Fruit fly (Drosophila melanogaster) whole organism, embryonic: ENCODE data around the gene sws.

ENCODE experiments used
- ATbp ChIP-seq: fragments of 200-800 bp; sonication (Bioruptor generic); optimal IDR thresholded peaks from 2 replicates; lab custom pipeline; 2017; ENCODE audit warnings: missing biosample characterization, mild to moderate bottlenecking, missing genetic modification characterization, missing genetic modification reagents
- Bteb2 ChIP-seq: fragments of 200-800 bp; sonication (Bioruptor generic); optimal IDR thresholded peaks from 2 replicates; lab custom pipeline; 2016; ENCODE audit warnings: missing biosample characterization, missing genetic modification characterization
- CG17568 ChIP-seq: fragments of 200-800 bp; sonication (Bioruptor generic); optimal IDR thresholded peaks from 2 replicates; lab custom pipeline; 2018; ENCODE audit warnings: missing biosample characterization, mild to moderate bottlenecking, missing genetic modification characterization, moderate library complexity
- E2f1 ChIP-seq: fragments of 200-800 bp; sonication (Bioruptor generic); IDR thresholded peaks from 2 replicates; pipeline ENCODE4 v1.3.6; 2022; ENCODE audit warnings: missing biosample characterization, missing genetic modification characterization
- fd64A ChIP-seq: fragments of 200-800 bp; sonication (Bioruptor generic); optimal IDR thresholded peaks from 3 replicates; lab custom pipeline; 2018; ENCODE audit warnings: missing biosample characterization, mild to moderate bottlenecking, missing genetic modification characterization

DNA sequence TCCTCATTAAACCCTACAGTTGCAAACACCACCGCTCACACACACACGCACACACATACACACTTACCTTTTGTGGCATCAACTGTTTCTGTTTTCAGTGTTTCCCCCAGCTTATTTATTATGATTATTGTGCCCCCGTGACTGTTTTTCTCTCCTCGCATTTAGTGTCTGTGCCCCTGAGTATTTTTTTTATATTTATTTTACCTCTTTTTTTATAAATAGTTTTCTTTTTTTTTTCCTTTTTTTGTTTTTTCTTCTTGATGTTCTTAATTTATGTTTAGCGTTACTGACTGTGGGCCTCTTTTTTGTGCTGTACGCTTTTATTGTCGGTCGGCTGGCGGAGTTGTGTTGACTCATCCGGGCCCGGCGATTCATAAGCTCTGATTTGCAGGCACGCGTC lies 12.8 kb upstream of the sws start:
- TF ChIP-seq ATbp (GFP tag; lab: Kevin White, UChicago) = no peak
- TF ChIP-seq fd64A (GFP tag; lab: Kevin White, UChicago) = no peak
- TF ChIP-seq CG17568 (GFP tag; lab: Kevin White, UChicago) = no peak
- no peak for TF ChIP-seq Bteb2 (GFP tag; lab: Kevin White, UChicago)
- TF ChIP-seq E2f1 (GFP tag; lab: Robert Waterston, UW) = no peak
